Worm (Caenorhabditis elegans) whole organism, L3 larva: ENCODE data around the gene gpr-2.

Source experiments
- ceh-28 ChIP-seq: fragments of 150-350 bp; optimal IDR thresholded peaks from 2 replicates; lab custom pipeline; 2014; ENCODE audit warnings: missing biosample characterization, missing genetic modification reagents, missing genetic modification characterization
- pqm-1 ChIP-seq: fragments of 150-350 bp; optimal IDR thresholded peaks from 2 replicates; lab custom pipeline; 2017; ENCODE audit warnings: missing biosample characterization, missing genetic modification characterization, inconsistent platforms

DNA sequence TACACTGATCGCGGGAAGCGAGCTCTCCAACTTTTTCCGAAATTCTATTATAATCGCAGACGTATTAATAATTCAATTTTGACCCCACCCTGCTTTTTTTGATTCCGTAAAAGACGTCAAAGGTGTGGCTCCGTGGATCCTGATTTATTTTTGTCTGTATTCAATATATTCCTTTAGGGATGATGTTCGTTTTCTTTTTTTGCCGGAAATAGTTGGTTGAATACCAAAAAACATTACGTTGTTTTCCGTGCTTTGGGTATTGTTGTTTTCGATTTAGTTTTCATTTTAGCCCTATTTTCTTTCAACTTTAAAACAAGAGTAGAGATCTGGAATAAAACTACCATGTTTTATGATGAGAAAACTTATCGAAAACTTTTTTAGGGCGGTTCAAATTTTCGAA, 16.3 kb downstream of the gpr-2 start:
- no peak for TF ChIP-seq pqm-1 (tag; lab: Kevin White, UChicago)
- TF ChIP-seq ceh-28: no peak
